Worm (Caenorhabditis elegans) whole organism, young adult: Measurements from ENCODE around the gene srh-274.
"Not testable (repeated sequence)": the region's sequence is repeated elsewhere in the genome, so short reads cannot be mapped to it uniquely, and the experiment has no call there.

Source experiments
- F23B12.7 ChIP-seq: sonication (generic microtip); optimal IDR thresholded peaks from 2 replicates; lab custom pipeline; 2017; ENCODE audit warnings: missing genetic modification characterization, mild to moderate bottlenecking, missing compliant biosample characterization, antibody characterized with exemption, moderate library complexity; ENCODE audit not compliant: insufficient read depth
- F49E8.2 ChIP-seq: sonication (generic microtip); optimal IDR thresholded peaks from 3 replicates; lab custom pipeline; 2017; ENCODE audit warnings: missing genetic modification characterization, mild to moderate bottlenecking, missing compliant biosample characterization, antibody characterized with exemption, moderate library complexity; ENCODE audit not compliant: insufficient read depth
- F55B11.4 ChIP-seq: sonication (generic microtip); optimal IDR thresholded peaks from 2 replicates; lab custom pipeline; 2016; ENCODE audit warnings: missing compliant biosample characterization, missing genetic modification characterization, borderline replicate concordance; ENCODE audit not compliant: insufficient read depth
- K12H6.12 ChIP-seq: fragments of 200-800 bp; sonication (Bioruptor generic); optimal IDR thresholded peaks from 2 replicates; lab custom pipeline; 2018; ENCODE audit warnings: mild to moderate bottlenecking, missing genetic modification characterization, missing compliant biosample characterization
- T26A5.8 ChIP-seq: sonication (generic microtip); optimal IDR thresholded peaks from 2 replicates; lab custom pipeline; 2016; ENCODE audit warnings: missing genetic modification characterization, missing compliant biosample characterization
- Y79H2A.3 ChIP-seq: fragments of 200-800 bp; sonication (Bioruptor generic); conservative IDR thresholded peaks from 2 replicates; pipeline ENCODE4 v1.3.6; 2022; ENCODE audit warnings: missing genetic modification reagents, missing genetic modification characterization, missing compliant biosample characterization
- ZK185.1 ChIP-seq: sonication (generic microtip); optimal IDR thresholded peaks from 2 replicates; lab custom pipeline; 2016; ENCODE audit warnings: mild to moderate bottlenecking, missing genetic modification characterization, missing compliant biosample characterization; ENCODE audit not compliant: poor library complexity, severe bottlenecking
- ama-1 ChIP-seq, 3 experiments: fragments of 150-350 bp in 1 of 3; sonication (generic microtip) in 2 of 3; optimal IDR thresholded peaks; 2 replicates each; lab custom pipeline; 2014 to 2018; ENCODE audit warnings: missing biosample characterization in 2 of 3, missing genetic modification characterization in 2 of 3, missing genetic modification reagents in 2 of 3
- athp-1 ChIP-seq: sonication (generic microtip); optimal IDR thresholded peaks from 2 replicates; lab custom pipeline; 2017; ENCODE audit warnings: mild to moderate bottlenecking, missing genetic modification characterization, missing compliant biosample characterization
- bed-1 ChIP-seq: fragments of 200-800 bp; sonication (Bioruptor generic); IDR thresholded peaks from 2 replicates; pipeline ENCODE4 v1.3.6; 2022; ENCODE audit warnings: missing genetic modification reagents, missing genetic modification characterization, missing compliant biosample characterization
- bed-2 ChIP-seq: fragments of 200-800 bp; sonication (Bioruptor generic); IDR thresholded peaks from 2 replicates; pipeline ENCODE4 v1.3.6; 2022; ENCODE audit warnings: missing genetic modification reagents, missing genetic modification characterization, missing compliant biosample characterization
- cebp-1 ChIP-seq, 2 experiments: fragments of 200-800 bp in 1 of 2; sonication (Bioruptor generic) in 1 of 2; sonication (generic microtip) in 1 of 2; IDR thresholded peaks in 1 of 2; optimal IDR thresholded peaks in 1 of 2; 2 replicates each; pipeline versions ENCODE4 v1.3.6 to Lab custom; 2017 to 2022; ENCODE audit warnings: missing compliant biosample characterization in 2 of 2, missing genetic modification characterization in 2 of 2, mild to moderate bottlenecking in 1 of 2, missing genetic modification reagents in 1 of 2, moderate library complexity in 1 of 2
- ceh-100 ChIP-seq: fragments of 200-800 bp; sonication (Bioruptor generic); IDR thresholded peaks from 2 replicates; pipeline ENCODE4 v1.3.6; 2022; ENCODE audit warnings: missing genetic modification reagents, missing genetic modification characterization, missing compliant biosample characterization
- ceh-40 ChIP-seq: fragments of 200-800 bp; sonication (Bioruptor generic); IDR thresholded peaks from 2 replicates; pipeline ENCODE4 v1.3.6; 2022; ENCODE audit warnings: missing genetic modification characterization, missing compliant biosample characterization
- ceh-91 ChIP-seq: fragments of 200-800 bp; sonication (Bioruptor generic); IDR thresholded peaks from 2 replicates; pipeline ENCODE4 v1.3.6; 2022; ENCODE audit warnings: missing genetic modification reagents, missing genetic modification characterization, missing compliant biosample characterization
- egl-18 ChIP-seq: fragments of 200-800 bp; sonication (Bioruptor generic); IDR thresholded peaks from 2 replicates; pipeline ENCODE4 v1.3.6; 2022; ENCODE audit warnings: missing genetic modification reagents, missing genetic modification characterization, missing compliant biosample characterization
- lag-1 ChIP-seq: fragments of 200-800 bp; sonication (Bioruptor generic); IDR thresholded peaks from 2 replicates; pipeline ENCODE4 v1.3.6; 2022; ENCODE audit warnings: missing genetic modification reagents, missing genetic modification characterization, missing compliant biosample characterization
- let-526 ChIP-seq: fragments of 200-800 bp; sonication (Bioruptor generic); IDR thresholded peaks from 2 replicates; pipeline ENCODE4 v1.3.6; 2022; ENCODE audit warnings: missing genetic modification reagents, missing genetic modification characterization, missing compliant biosample characterization
- lir-1 ChIP-seq: fragments of 200-800 bp; sonication (Bioruptor generic); conservative IDR thresholded peaks from 2 replicates; pipeline ENCODE4 v1.3.6; 2022; ENCODE audit warnings: missing genetic modification reagents, missing genetic modification characterization, missing compliant biosample characterization
- madf-3 ChIP-seq: fragments of 200-800 bp; sonication (Bioruptor generic); IDR thresholded peaks from 2 replicates; pipeline ENCODE4 v1.3.6; 2022; ENCODE audit warnings: missing genetic modification reagents, missing genetic modification characterization, missing compliant biosample characterization
- madf-8 ChIP-seq: fragments of 200-800 bp; sonication (Bioruptor generic); conservative IDR thresholded peaks from 2 replicates; pipeline ENCODE4 v1.3.6; 2022; ENCODE audit warnings: missing genetic modification reagents, missing genetic modification characterization, missing compliant biosample characterization
- mcd-1 ChIP-seq: fragments of 200-800 bp; sonication (Bioruptor generic); IDR thresholded peaks from 2 replicates; pipeline ENCODE4 v1.3.6; 2022; ENCODE audit warnings: missing genetic modification reagents, missing genetic modification characterization, missing compliant biosample characterization
- nhr-80 ChIP-seq: sonication (generic microtip); optimal IDR thresholded peaks from 2 replicates; lab custom pipeline; 2016; ENCODE audit warnings: missing genetic modification characterization, missing compliant biosample characterization
- repo-1 ChIP-seq: sonication (generic microtip); optimal IDR thresholded peaks from 2 replicates; lab custom pipeline; 2017; ENCODE audit warnings: mild to moderate bottlenecking, missing genetic modification characterization, missing compliant biosample characterization
- sea-2 ChIP-seq: fragments of 200-800 bp; sonication (Bioruptor generic); IDR thresholded peaks from 2 replicates; pipeline ENCODE4 v1.3.6; 2022; ENCODE audit warnings: missing genetic modification characterization, missing compliant biosample characterization
- zfh-2 ChIP-seq: fragments of 200-800 bp; sonication (Bioruptor generic); conservative IDR thresholded peaks from 2 replicates; pipeline ENCODE4 v1.3.6; 2022; ENCODE audit warnings: missing genetic modification reagents, missing genetic modification characterization, missing compliant biosample characterization
- ztf-3 ChIP-seq: fragments of 200-800 bp; sonication (Bioruptor generic); optimal IDR thresholded peaks from 2 replicates; lab custom pipeline; 2018; ENCODE audit warnings: mild to moderate bottlenecking, missing genetic modification characterization, missing compliant biosample characterization

srh-274 gene

DNA sequence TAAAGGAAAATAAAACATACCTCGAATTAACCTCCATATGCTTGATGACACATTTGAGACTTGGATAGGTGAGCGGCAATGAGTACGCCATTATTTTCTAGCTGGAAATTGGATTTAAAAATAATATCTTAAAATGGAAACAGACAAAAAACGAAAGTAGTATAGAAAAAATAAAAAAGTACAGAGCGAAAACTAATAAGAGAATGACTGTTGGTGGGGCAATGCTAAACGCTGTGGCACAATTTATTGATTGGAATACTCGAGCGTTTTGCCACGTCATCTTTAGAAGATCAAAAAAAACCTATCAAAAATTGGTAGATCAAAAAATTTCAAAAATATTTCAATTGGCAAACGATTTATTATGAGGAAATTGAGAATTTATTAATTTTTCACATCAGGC lies 34.9 kb upstream of the srh-274 start, which contains the start of gene fbxc-32:
fbxc-32 (minus strand) TSS at position 101 of the 400 bp plus-strand sequence.
- TF ChIP-seq F23B12.7 (tag; lab: Kevin White, UChicago) (no peak), F55B11.4 (no peak), bed-1 (GFP tag; lab: Robert Waterston, UW) (no peak), ama-1 (optimal IDR thresholded peaks at IDR 0.05; lab: Kevin White, UChicago) (no peak), ama-1 (GFP tag; optimal IDR thresholded peaks at IDR 0.05; lab: Kevin White, UChicago) (no peak), madf-3 (GFP tag; lab: Robert Waterston, UW) (no peak)
- TF ChIP-seq, all 124 proteins: peak for 0

DNA sequence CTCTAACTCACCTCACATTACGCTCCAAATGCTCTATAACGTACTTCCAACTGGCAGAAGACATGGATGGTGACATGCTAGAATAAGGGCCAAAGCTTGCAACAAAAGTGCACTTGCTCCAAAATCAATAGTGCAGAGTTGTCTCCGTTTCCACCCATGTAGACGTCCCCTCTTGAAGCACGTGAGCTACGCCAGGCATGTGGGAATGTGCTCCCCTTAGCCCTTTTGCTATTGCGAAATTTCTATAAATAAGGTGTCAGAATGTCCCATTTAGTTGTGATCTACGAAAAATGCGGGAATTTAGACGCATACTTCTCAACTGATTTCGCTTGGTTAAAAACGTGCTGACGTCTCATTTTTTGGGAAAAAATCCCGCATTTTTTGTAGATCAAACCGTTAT lies 32.6 kb upstream of the srh-274 start:
- no peak for TF ChIP-seq F49E8.2 (tag; lab: Kevin White, UChicago)
- 0 out of 2 replicates have a peak, but pooled peaks have one; percentile 41 for TF ChIP-seq madf-3 (GFP tag; lab: Robert Waterston, UW)
- no peak for TF ChIP-seq T26A5.8 (tag; lab: Kevin White, UChicago)
- TF ChIP-seq madf-8 (GFP tag; lab: Robert Waterston, UW) = no peak
- TF ChIP-seq ztf-3 (GFP tag; lab: Kevin White, UChicago) = no peak
- TF ChIP-seq cebp-1 (GFP tag; IDR thresholded peaks at IDR 0.05; lab: Robert Waterston, UW) = peak; percentile 68
- TF ChIP-seq cebp-1 (tag; optimal IDR thresholded peaks at IDR 0.05; lab: Kevin White, UChicago) = peak; percentile 91
- TF ChIP-seq lir-1 (GFP tag; lab: Robert Waterston, UW) = no peak
- no peak for TF ChIP-seq ceh-100 (GFP tag; lab: Robert Waterston, UW)
- no peak for TF ChIP-seq repo-1 (tag; lab: Kevin White, UChicago)
- no peak for TF ChIP-seq zfh-2 (GFP tag; lab: Robert Waterston, UW)
- no peak for TF ChIP-seq ceh-40
- TF ChIP-seq athp-1 (tag; lab: Kevin White, UChicago) = no peak
- TF ChIP-seq mcd-1 (GFP tag; lab: Robert Waterston, UW) = no peak
- TF ChIP-seq let-526 = no peak
- no peak for TF ChIP-seq F55B11.4
- no peak for TF ChIP-seq bed-2

DNA sequence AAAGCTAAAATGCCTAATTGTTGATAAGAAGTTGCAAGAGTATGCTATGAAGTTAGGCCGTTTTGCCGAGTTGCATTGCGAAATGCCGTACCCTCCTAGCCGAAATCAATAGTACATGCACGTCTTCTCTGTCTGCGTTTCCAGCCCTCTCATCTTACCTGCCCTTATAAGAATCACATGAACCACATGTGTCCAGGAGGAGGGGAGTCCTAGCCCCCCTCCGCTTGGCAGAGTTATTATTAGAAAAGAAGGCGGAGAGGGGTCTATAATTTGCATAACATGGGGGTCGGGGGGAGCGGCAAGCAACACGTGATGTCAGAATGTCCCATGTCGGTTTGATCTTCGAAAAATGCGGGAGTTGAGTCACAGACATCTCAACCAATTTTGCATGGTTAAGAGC lies 29.9 kb upstream of the srh-274 start:
- TF ChIP-seq zfh-2 (GFP tag; lab: Robert Waterston, UW) (0 out of 2 replicates have a peak, but pooled peaks have one; percentile 5), K12H6.12 (tag; lab: Kevin White, UChicago) (no peak)
- TF ChIP-seq, all 124 proteins: peak for 1

DNA sequence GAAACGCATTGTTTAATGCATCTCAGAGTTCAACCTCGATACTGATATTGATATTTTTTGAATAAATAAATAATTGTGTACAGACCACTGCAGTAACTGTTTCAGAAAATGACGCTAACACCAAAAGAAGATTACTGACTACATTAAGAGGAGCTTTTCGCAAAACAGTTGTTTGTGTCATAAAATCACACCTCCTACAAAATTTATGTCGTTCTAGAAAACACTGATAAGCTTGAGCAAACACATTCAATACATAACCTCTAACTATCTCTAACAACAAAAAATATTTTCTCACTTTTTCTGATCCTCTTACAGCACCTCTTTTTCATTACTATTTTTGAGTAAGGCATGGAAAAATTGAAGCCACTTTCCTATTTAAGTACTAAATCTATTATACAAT lies 28.3 kb upstream of the srh-274 start, which contains the start of gene fbxc-7:
fbxc-7 (plus strand) TSS at position 301 of the 400 bp plus-strand sequence.
- TF ChIP-seq lag-1 (GFP tag; lab: Robert Waterston, UW); ZK185.1 (tag; lab: Kevin White, UChicago); F49E8.2 (tag; lab: Kevin White, UChicago): not testable (repeated sequence)
- TF ChIP-seq, all 124 proteins: peak for 0; not testable (repeated sequence) for 124

DNA sequence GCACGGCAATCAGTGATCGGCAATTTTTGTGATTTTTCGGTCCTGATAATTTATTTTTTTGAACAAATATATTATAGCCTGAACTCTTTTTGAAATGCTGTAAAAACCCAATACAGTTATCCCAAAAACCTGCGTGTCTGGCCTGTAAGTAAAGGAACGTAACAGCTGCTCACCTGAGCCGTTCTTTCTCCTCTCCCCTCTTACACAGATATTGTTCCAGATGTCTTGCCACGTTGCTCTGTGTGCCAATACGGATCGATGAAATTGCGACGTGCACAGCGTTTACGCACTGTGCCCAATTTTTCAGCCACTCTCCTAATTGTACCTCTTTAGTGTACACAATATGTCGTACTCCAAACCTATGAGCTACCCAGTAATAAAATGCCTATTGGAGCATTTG lies 24.3 kb upstream of the srh-274 start, which contains the start of gene sdz-4:
sdz-4 (plus strand) TSS at position 301 of the 400 bp plus-strand sequence.
- TF ChIP-seq nhr-80 (tag; lab: Kevin White, UChicago) = no peak
- no peak for TF ChIP-seq ceh-91

DNA sequence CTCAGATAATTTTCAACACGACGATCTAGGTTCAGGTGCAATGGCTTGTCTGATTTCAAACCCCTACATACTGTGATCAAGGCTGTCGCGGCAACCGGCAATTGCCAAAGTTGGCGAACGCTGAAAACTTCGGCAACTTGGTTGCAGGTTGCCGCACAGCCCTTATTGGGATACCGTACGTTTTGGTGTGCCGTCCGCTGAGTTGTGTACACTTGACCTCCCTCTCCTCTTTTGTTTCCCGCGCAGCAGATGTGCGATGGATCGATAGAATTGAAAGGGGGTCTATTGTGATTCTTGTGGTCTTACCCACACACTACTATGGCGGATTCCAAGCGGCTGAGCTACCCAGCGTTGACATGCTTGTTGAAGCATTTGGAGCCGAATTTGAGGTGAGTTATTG lies 22.7 kb upstream of the srh-274 start, which contains the start of the genes C32B5.18 and C32B5.7:
C32B5.18 (plus strand) TSS at position 301 of the 400 bp plus-strand sequence.
C32B5.7 (plus strand) TSS at position 311 of the 400 bp plus-strand sequence.
- TF ChIP-seq Y79H2A.3 (no peak), egl-18 (GFP tag; lab: Robert Waterston, UW) (0 out of 2 replicates have a peak, but pooled peaks have one; percentile 29), repo-1 (tag; lab: Kevin White, UChicago) (no peak), madf-3 (GFP tag; lab: Robert Waterston, UW) (0 out of 2 replicates have a peak, but pooled peaks have one; percentile 36), sea-2 (no peak)
